Worm (Caenorhabditis elegans): ENCODE data around the gene srd-33.

Gene srd-33

ce11 chrV:4918664-4919257, 46.7 kb downstream of the srd-33 start, which contains the start of gene C02E7.6:
Gene C02E7.6, plus strand, starts transcription at chrV:4919207.
- TF ChIP-seq nhr-43 (tag; optimal IDR thresholded peaks at IDR 0.05; ENCODE audit: poor library complexity, severe bottlenecking), result peak; percentile 92
- peak in 1 of 3 experiments; percentile 22 for TF ChIP-seq elt-3 (tag; optimal IDR thresholded peaks at IDR 0.05)
- no peak for TF ChIP-seq nhr-28 (tag; optimal IDR thresholded peaks at IDR 0.05)
- TF ChIP-seq nfya-1 (tag; optimal IDR thresholded peaks at IDR 0.05; ENCODE audit: insufficient read depth), result peak; percentile 9
- peak; percentile 94 for TF ChIP-seq elt-1 (tag; optimal IDR thresholded peaks at IDR 0.05)
- TF ChIP-seq fkh-2 (tag; optimal IDR thresholded peaks at IDR 0.05), result no peak
- peak; percentile 0 for TF ChIP-seq nhr-23 (tag; optimal IDR thresholded peaks at IDR 0.05)
- TF ChIP-seq nhr-25 (tag; optimal IDR thresholded peaks at IDR 0.05), result peak; percentile 97
- TF ChIP-seq aly-2 (tag; optimal IDR thresholded peaks at IDR 0.05), result no peak

ce11 chrV:4920690-4921152, 48.6 kb downstream of the srd-33 start, which contains the start of the genes C02E7.8 and srh-23:
Gene C02E7.8, minus strand, starts transcription at chrV:4920790.
Gene srh-23, plus strand, starts transcription at chrV:4921102.
- TF ChIP-seq nhr-76 (tag; optimal IDR thresholded peaks at IDR 0.05) (no peak), mml-1 (tag; optimal IDR thresholded peaks at IDR 0.05) (no peak), lin-39 (tag; optimal IDR thresholded peaks at IDR 0.05) (no peak), fkh-2 (tag; optimal IDR thresholded peaks at IDR 0.05) (no peak), lin-15B (tag; optimal IDR thresholded peaks at IDR 0.05) (no peak), ceh-28 (tag; optimal IDR thresholded peaks at IDR 0.05) (no peak), nhr-28 (tag; optimal IDR thresholded peaks at IDR 0.05) (no peak), nhr-25 (tag; optimal IDR thresholded peaks at IDR 0.05) (no peak), nfya-1 (tag; optimal IDR thresholded peaks at IDR 0.05; ENCODE audit: insufficient read depth) (no peak), ztf-4 (tag; optimal IDR thresholded peaks at IDR 0.05) (no peak)

- TF ChIP-seq nhr-23 (tag; optimal IDR thresholded peaks at IDR 0.05), result no peak
- no peak for TF ChIP-seq sea-2 (GFP tag; optimal IDR thresholded peaks at IDR 0.05)
- TF ChIP-seq zag-1 (tag; optimal IDR thresholded peaks at IDR 0.05), result no peak
- TF ChIP-seq nhr-76 (tag; optimal IDR thresholded peaks at IDR 0.05), result no peak
- no peak for TF ChIP-seq unc-62 (GFP tag; optimal IDR thresholded peaks at IDR 0.05)
- TF ChIP-seq elt-1 (tag; optimal IDR thresholded peaks at IDR 0.05), result no peak
- no peak for TF ChIP-seq ama-1 (optimal IDR thresholded peaks at IDR 0.05)
These were observed 49.9 kb downstream of the srd-33 start, which contains the start of gene srh-22 for ce11 chrV:4922024-4922423. Gene srh-22, plus strand, starts transcription at chrV:4922324.
